Worm (Caenorhabditis elegans) whole organism, early embryonic: ENCODE results near the gene dop-3.

Experiments
- B0310.2 ChIP-seq: sonication (generic microtip); optimal IDR thresholded peaks from 2 replicates; lab custom pipeline; 2016; ENCODE audit warnings: mild to moderate bottlenecking, missing genetic modification characterization, missing compliant biosample characterization
- ama-1 ChIP-seq: fragments of 150-350 bp; optimal IDR thresholded peaks from 2 replicates; lab custom pipeline; 2014
- ceh-36 ChIP-seq: sonication (generic microtip); optimal IDR thresholded peaks from 2 replicates; lab custom pipeline; 2016; ENCODE audit warnings: missing genetic modification characterization, inconsistent platforms, missing compliant biosample characterization
- ets-7 ChIP-seq: sonication (generic microtip); optimal IDR thresholded peaks from 2 replicates; lab custom pipeline; 2016; ENCODE audit warnings: missing genotype, missing genetic modification characterization, missing compliant biosample characterization
- flt-1 ChIP-seq: fragments of 200-800 bp; sonication (Bioruptor generic); IDR thresholded peaks from 2 replicates; pipeline ENCODE4 v1.3.6; 2022; ENCODE audit warnings: missing genetic modification characterization, missing compliant biosample characterization
- hmbx-1 ChIP-seq: sonication (generic microtip); optimal IDR thresholded peaks from 2 replicates; lab custom pipeline; 2016; ENCODE audit warnings: mild to moderate bottlenecking, missing genetic modification characterization, missing compliant biosample characterization
- hnd-1 ChIP-seq: sonication (generic microtip); optimal IDR thresholded peaks from 2 replicates; lab custom pipeline; 2016; ENCODE audit warnings: missing genetic modification characterization, missing compliant biosample characterization
- pes-1 ChIP-seq: fragments of 200-800 bp; sonication (Bioruptor generic); IDR thresholded peaks from 2 replicates; pipeline ENCODE4 v1.3.6; 2022; ENCODE audit warnings: missing genetic modification reagents, missing genetic modification characterization, missing compliant biosample characterization
- tbx-11 ChIP-seq: fragments of 200-800 bp; sonication (Bioruptor generic); IDR thresholded peaks from 2 replicates; pipeline ENCODE4 v1.3.6; 2022; ENCODE audit warnings: missing genetic modification characterization, missing compliant biosample characterization
- tbx-37 ChIP-seq: fragments of 200-800 bp; sonication (Bioruptor generic); conservative IDR thresholded peaks from 2 replicates; pipeline ENCODE4 v1.3.6; 2022; ENCODE audit warnings: missing genetic modification reagents, missing genetic modification characterization, missing compliant biosample characterization
- tra-4 ChIP-seq: sonication (generic microtip); optimal IDR thresholded peaks from 2 replicates; lab custom pipeline; 2017; ENCODE audit warnings: missing genetic modification characterization, missing compliant biosample characterization

DNA sequence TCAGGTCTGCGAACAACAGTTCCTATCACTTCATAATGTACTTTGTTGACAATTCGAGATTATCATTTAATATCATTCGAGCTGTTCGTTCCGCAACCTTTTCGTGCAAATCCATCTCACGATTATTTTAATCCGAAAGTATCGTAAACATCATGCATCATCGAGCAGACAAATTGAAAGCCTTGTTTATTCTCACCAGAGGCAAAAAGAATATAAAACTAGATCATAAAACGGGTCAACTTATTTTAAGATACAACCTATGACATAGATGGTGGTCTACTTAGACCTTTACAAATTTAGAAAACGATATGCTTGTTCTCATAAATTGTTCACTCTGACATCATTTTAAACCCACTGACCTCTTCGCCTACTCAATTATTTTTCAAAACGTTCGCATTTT is 36.5 kb downstream of the dop-3 start:
- TF ChIP-seq ama-1 (lab: Kevin White, UChicago): no peak
- no peak for TF ChIP-seq tbx-37 (GFP tag; lab: Robert Waterston, UW)
- TF ChIP-seq ceh-36 (tag; lab: Kevin White, UChicago): no peak
- no peak for TF ChIP-seq ets-7 (tag; lab: Kevin White, UChicago)
- no peak for TF ChIP-seq tbx-11
- no peak for TF ChIP-seq tra-4
- no peak for TF ChIP-seq flt-1
- TF ChIP-seq hmbx-1 (tag; lab: Kevin White, UChicago): no peak
- no peak for TF ChIP-seq B0310.2 (tag; lab: Kevin White, UChicago)
- no peak for TF ChIP-seq hnd-1 (tag; lab: Kevin White, UChicago)
- TF ChIP-seq pes-1: no peak
